Worm (Caenorhabditis elegans) whole organism, midembryonic: ENCODE measurements around the gene T13G4.4.

ENCODE experiments used
- T22C8.4 ChIP-seq: fragments of 200-800 bp; sonication (Bioruptor generic); IDR thresholded peaks from 2 replicates; pipeline ENCODE4 v1.3.6; 2022; ENCODE audit warnings: missing genetic modification characterization, missing compliant biosample characterization
- cog-1 ChIP-seq: sonication (generic microtip); optimal IDR thresholded peaks from 2 replicates; lab custom pipeline; 2016; ENCODE audit warnings: missing genetic modification characterization, missing compliant biosample characterization
- flt-1 ChIP-seq: fragments of 200-800 bp; sonication (Bioruptor generic); IDR thresholded peaks from 2 replicates; pipeline ENCODE4 v1.3.6; 2022; ENCODE audit warnings: missing genetic modification characterization, missing compliant biosample characterization
- klf-2 ChIP-seq: fragments of 200-800 bp; sonication (Bioruptor generic); conservative IDR thresholded peaks from 2 replicates; pipeline ENCODE4 v1.3.6; 2022; ENCODE audit warnings: missing genetic modification reagents, missing genetic modification characterization, missing compliant biosample characterization
- med-1 ChIP-seq: sonication (generic microtip); optimal IDR thresholded peaks from 2 replicates; lab custom pipeline; 2017; ENCODE audit warnings: missing genetic modification characterization, mild to moderate bottlenecking, missing compliant biosample characterization, antibody characterized with exemption, missing genetic modification reagents; ENCODE audit not compliant: insufficient read depth
- ref-1 ChIP-seq: fragments of 200-800 bp; sonication (Bioruptor generic); conservative IDR thresholded peaks from 2 replicates; pipeline ENCODE4 v1.3.6; 2022; ENCODE audit warnings: missing genetic modification reagents, missing genetic modification characterization, missing compliant biosample characterization
- tab-1 ChIP-seq: fragments of 200-800 bp; sonication (Bioruptor generic); IDR thresholded peaks from 2 replicates; pipeline ENCODE4 v1.3.6; 2022; ENCODE audit warnings: missing genetic modification characterization, missing compliant biosample characterization
- ztf-23 ChIP-seq: fragments of 200-800 bp; sonication (Bioruptor generic); IDR thresholded peaks from 2 replicates; pipeline ENCODE4 v1.3.6; 2022; ENCODE audit warnings: missing genetic modification reagents, missing genetic modification characterization, missing compliant biosample characterization
- ztf-29 ChIP-seq: fragments of 200-800 bp; sonication (Bioruptor generic); IDR thresholded peaks from 2 replicates; pipeline ENCODE4 v1.3.6; 2022; ENCODE audit warnings: missing genetic modification reagents, missing genetic modification characterization, missing compliant biosample characterization

Gene T13G4.4

ce11 chrX:1209096-1209495 is 17.6 kb upstream of the T13G4.4 start, which contains the start of gene C46H3.1:
TSS of gene C46H3.1 (plus strand) at chrX:1209396.
- no peak for TF ChIP-seq ztf-29
- no peak for TF ChIP-seq tab-1 (GFP tag; lab: Robert Waterston, UW)
- TF ChIP-seq med-1 (GFP tag; lab: Kevin White, UChicago) = no peak
- no peak for TF ChIP-seq ztf-23
- no peak for TF ChIP-seq klf-2
- TF ChIP-seq ref-1 (GFP tag; lab: Robert Waterston, UW) = no peak
- TF ChIP-seq cog-1 (tag; lab: Kevin White, UChicago) = no peak
- no peak for TF ChIP-seq T22C8.4
- TF ChIP-seq flt-1 (GFP tag; lab: Robert Waterston, UW) = no peak

ce11 chrX:1207915-1208314 is 16.4 kb upstream of the T13G4.4 start:
- TF ChIP-seq med-1 (GFP tag; lab: Kevin White, UChicago) (no peak), ztf-23 (no peak), ztf-29 (no peak), cog-1 (tag; lab: Kevin White, UChicago) (no peak), klf-2 (no peak), ref-1 (GFP tag; lab: Robert Waterston, UW) (no peak), tab-1 (GFP tag; lab: Robert Waterston, UW) (no peak), flt-1 (GFP tag; lab: Robert Waterston, UW) (no peak), T22C8.4 (no peak)

ce11 chrX:1206029-1206428 is 14.6 kb upstream of the T13G4.4 start, which contains the start of gene T13G4.7:
TSS of gene T13G4.7 (minus strand) at chrX:1206129.
- no peak for TF ChIP-seq klf-2
- no peak for TF ChIP-seq cog-1 (tag; lab: Kevin White, UChicago)
- no peak for TF ChIP-seq tab-1 (GFP tag; lab: Robert Waterston, UW)
- no peak for TF ChIP-seq T22C8.4
- TF ChIP-seq ztf-23 = no peak
- TF ChIP-seq ztf-29 = no peak
- TF ChIP-seq ref-1 (GFP tag; lab: Robert Waterston, UW) = no peak
- no peak for TF ChIP-seq med-1 (GFP tag; lab: Kevin White, UChicago)
- no peak for TF ChIP-seq flt-1 (GFP tag; lab: Robert Waterston, UW)

ce11 chrX:1202638-1203037 is 11.2 kb upstream of the T13G4.4 start:
- TF ChIP-seq ztf-23 (no peak), flt-1 (GFP tag; lab: Robert Waterston, UW) (no peak), T22C8.4 (no peak), ztf-29 (no peak), klf-2 (no peak), cog-1 (tag; lab: Kevin White, UChicago) (no peak), ref-1 (GFP tag; lab: Robert Waterston, UW) (no peak), med-1 (GFP tag; lab: Kevin White, UChicago) (no peak)

ce11 chrX:1195178-1195750 is 3.8 kb upstream of the T13G4.4 start:
- TF ChIP-seq klf-2 = 0 out of 2 replicates have a peak, but pooled peaks have one; percentile 7

- no peak for TF ChIP-seq T22C8.4
- no peak for TF ChIP-seq tab-1 (GFP tag; lab: Robert Waterston, UW)
- TF ChIP-seq ref-1 (GFP tag; lab: Robert Waterston, UW) = no peak
- no peak for TF ChIP-seq med-1 (GFP tag; lab: Kevin White, UChicago)
- no peak for TF ChIP-seq cog-1 (tag; lab: Kevin White, UChicago)
- TF ChIP-seq klf-2 = no peak
- TF ChIP-seq ztf-23 = no peak
- no peak for TF ChIP-seq ztf-29
- no peak for TF ChIP-seq flt-1 (GFP tag; lab: Robert Waterston, UW)
Measured at ce11 chrX:1192848-1193247, 1.4 kb upstream of the T13G4.4 start, which contains the start of gene T13G4.1. TSS of gene T13G4.1 (plus strand) at chrX:1193148.

ce11 chrX:1185474-1185873 is 6.0 kb downstream of the T13G4.4 start:
- TF ChIP-seq flt-1 (GFP tag; lab: Robert Waterston, UW) (no peak), med-1 (GFP tag; lab: Kevin White, UChicago) (no peak), ref-1 (GFP tag; lab: Robert Waterston, UW) (no peak), klf-2 (no peak)

ce11 chrX:1183985-1184384 is 7.5 kb downstream of the T13G4.4 start:
- TF ChIP-seq ztf-29 = no peak
- no peak for TF ChIP-seq ref-1 (GFP tag; lab: Robert Waterston, UW)
- no peak for TF ChIP-seq T22C8.4

- TF ChIP-seq flt-1 (GFP tag; lab: Robert Waterston, UW) (no peak), ztf-23 (no peak), cog-1 (tag; lab: Kevin White, UChicago) (no peak), klf-2 (no peak), ztf-29 (no peak), tab-1 (GFP tag; lab: Robert Waterston, UW) (no peak), ref-1 (GFP tag; lab: Robert Waterston, UW) (no peak), T22C8.4 (no peak), med-1 (GFP tag; lab: Kevin White, UChicago) (no peak)
Measured at ce11 chrX:1183258-1183657, 8.2 kb downstream of the T13G4.4 start.

- no peak for TF ChIP-seq ref-1 (GFP tag; lab: Robert Waterston, UW)
- TF ChIP-seq klf-2 = no peak
- no peak for TF ChIP-seq ztf-23
- TF ChIP-seq T22C8.4 = no peak
- no peak for TF ChIP-seq med-1 (GFP tag; lab: Kevin White, UChicago)
- TF ChIP-seq tab-1 (GFP tag; lab: Robert Waterston, UW) = no peak
- no peak for TF ChIP-seq flt-1 (GFP tag; lab: Robert Waterston, UW)
- TF ChIP-seq ztf-29 = no peak
- TF ChIP-seq cog-1 (tag; lab: Kevin White, UChicago) = no peak
Measured at ce11 chrX:1181271-1181958, 10.1 kb downstream of the T13G4.4 start.
